Worm (Caenorhabditis elegans) whole organism, L1 larva: ENCODE measurements around the gene gadr-2.

Source experiments
- C04F5.9 ChIP-seq: sonication (generic microtip); optimal IDR thresholded peaks from 2 replicates; lab custom pipeline; 2016; ENCODE audit warnings: missing genetic modification characterization, missing compliant biosample characterization
- C16A3.4 ChIP-seq: fragments of 150-350 bp; optimal IDR thresholded peaks from 2 replicates; lab custom pipeline; 2014; ENCODE audit warnings: missing biosample characterization, missing genetic modification characterization
- C34B4.2 ChIP-seq: sonication (generic microtip); optimal IDR thresholded peaks from 2 replicates; lab custom pipeline; 2017; ENCODE audit warnings: mild to moderate bottlenecking, missing genetic modification characterization, missing compliant biosample characterization
- F16B12.6 ChIP-seq: fragments of 150-350 bp; optimal IDR thresholded peaks from 2 replicates; lab custom pipeline; 2014; ENCODE audit warnings: missing biosample characterization, missing genetic modification characterization
- Y116A8C.19 ChIP-seq: sonication (generic microtip); optimal IDR thresholded peaks from 2 replicates; lab custom pipeline; 2016; ENCODE audit warnings: missing compliant biosample characterization, missing genetic modification characterization, borderline replicate concordance
- aha-1 ChIP-seq: fragments of 150-350 bp; optimal IDR thresholded peaks from 2 replicates; lab custom pipeline; 2014; ENCODE audit warnings: missing biosample characterization, missing genetic modification characterization
- aly-2 ChIP-seq: fragments of 150-350 bp; optimal IDR thresholded peaks from 2 replicates; lab custom pipeline; 2014; ENCODE audit warnings: missing biosample characterization, missing genetic modification characterization
- blmp-1 ChIP-seq: fragments of 150-350 bp; optimal IDR thresholded peaks from 2 replicates; lab custom pipeline; 2014; ENCODE audit warnings: missing biosample characterization, missing genetic modification characterization
- ceh-82 ChIP-seq, 3 experiments: fragments of 150-350 bp in 1 of 3; sonication (generic microtip) in 2 of 3; optimal IDR thresholded peaks; 2 replicates each; lab custom pipeline; 2014 to 2017; ENCODE audit warnings: missing biosample characterization in 3 of 3, missing genetic modification characterization in 3 of 3
- ceh-90 ChIP-seq: sonication (generic microtip); optimal IDR thresholded peaks from 2 replicates; lab custom pipeline; 2016; ENCODE audit warnings: missing genetic modification characterization, missing compliant biosample characterization
- ces-1 ChIP-seq: fragments of 150-350 bp; optimal IDR thresholded peaks from 2 replicates; lab custom pipeline; 2014; ENCODE audit warnings: missing biosample characterization, missing genetic modification reagents, missing genetic modification characterization
- dpl-1 ChIP-seq, 3 experiments: fragments of 150-350 bp in 2 of 3; sonication (generic microtip) in 1 of 3; optimal IDR thresholded peaks; 2 replicates each; lab custom pipeline; 2014 to 2017; ENCODE audit warnings: missing biosample characterization in 3 of 3, missing genetic modification characterization in 3 of 3, missing genetic modification reagents in 3 of 3
- dsc-1 ChIP-seq: sonication (generic microtip); optimal IDR thresholded peaks from 2 replicates; lab custom pipeline; 2016; ENCODE audit warnings: mild to moderate bottlenecking, missing genetic modification characterization, missing compliant biosample characterization
- efl-1 ChIP-seq, 4 experiments: fragments of 150-350 bp; optimal IDR thresholded peaks in 3 of 4; peaks in 1 of 4; 1 replicate in 1 of 4; 2 replicates in 3 of 4; lab custom pipeline; 2014; ENCODE audit warnings: missing biosample characterization in 2 of 4, missing genetic modification characterization in 2 of 4, missing genetic modification reagents in 2 of 4
- egl-13 ChIP-seq: sonication (generic microtip); optimal IDR thresholded peaks from 2 replicates; lab custom pipeline; 2016; ENCODE audit warnings: missing genotype, missing genetic modification reagents, missing genetic modification characterization, missing compliant biosample characterization
- elt-2 ChIP-seq: sonication (generic microtip); optimal IDR thresholded peaks from 2 replicates; lab custom pipeline; 2016; ENCODE audit warnings: missing genetic modification characterization, mild to moderate bottlenecking, inconsistent platforms, missing compliant biosample characterization, missing genetic modification reagents
- ets-5 ChIP-seq: fragments of 200-800 bp; sonication (Bioruptor generic); IDR thresholded peaks from 2 replicates; pipeline ENCODE4 v1.3.6; 2022; ENCODE audit warnings: missing genetic modification characterization, missing compliant biosample characterization
- fkh-4 ChIP-seq: sonication (generic microtip); optimal IDR thresholded peaks from 2 replicates; lab custom pipeline; 2016; ENCODE audit warnings: missing compliant biosample characterization, missing genetic modification characterization, borderline replicate concordance
- fkh-8 ChIP-seq: sonication (generic microtip); optimal IDR thresholded peaks from 2 replicates; lab custom pipeline; 2016; ENCODE audit warnings: mild to moderate bottlenecking, missing genetic modification characterization, missing compliant biosample characterization
- fos-1 ChIP-seq: fragments of 150-350 bp; optimal IDR thresholded peaks from 2 replicates; lab custom pipeline; 2014; ENCODE audit warnings: missing biosample characterization, missing genetic modification characterization
- irx-1 ChIP-seq: sonication (generic microtip); optimal IDR thresholded peaks from 2 replicates; lab custom pipeline; 2016; ENCODE audit warnings: missing genetic modification characterization, missing compliant biosample characterization
- jun-1 ChIP-seq: fragments of 150-350 bp; optimal IDR thresholded peaks from 2 replicates; lab custom pipeline; 2014; ENCODE audit warnings: missing biosample characterization, missing genetic modification reagents, missing genetic modification characterization
- lin-13 ChIP-seq: fragments of 150-350 bp; optimal IDR thresholded peaks from 2 replicates; lab custom pipeline; 2014; ENCODE audit warnings: missing biosample characterization, missing genetic modification reagents, missing genetic modification characterization
- lin-14 ChIP-seq: fragments of 200-800 bp; sonication (Bioruptor generic); optimal IDR thresholded peaks from 2 replicates; lab custom pipeline; 2018; ENCODE audit warnings: mild to moderate bottlenecking, missing genetic modification characterization, moderate library complexity, missing compliant biosample characterization
- lin-15B ChIP-seq: fragments of 150-350 bp; sonication (generic microtip); optimal IDR thresholded peaks from 3 replicates; lab custom pipeline; 2014; ENCODE audit warnings: missing biosample characterization, missing genetic modification characterization
- lin-35 ChIP-seq, 2 experiments: fragments of 150-350 bp; optimal IDR thresholded peaks; 2 replicates each; lab custom pipeline; 2014; ENCODE audit warnings: missing biosample characterization in 2 of 2, missing genetic modification characterization in 2 of 2, missing genetic modification reagents in 2 of 2
- lin-39 ChIP-seq: fragments of 150-350 bp; optimal IDR thresholded peaks from 2 replicates; lab custom pipeline; 2014; ENCODE audit warnings: missing biosample characterization, missing genetic modification reagents, missing genetic modification characterization
- lsy-2 ChIP-seq, 2 experiments: fragments of 150-350 bp; optimal IDR thresholded peaks; 2 replicates each; lab custom pipeline; 2014; ENCODE audit warnings: missing biosample characterization in 2 of 2, missing genetic modification characterization in 2 of 2
- mab-9 ChIP-seq: fragments of 200-800 bp; sonication (Bioruptor generic); IDR thresholded peaks from 2 replicates; pipeline ENCODE4 v1.3.6; 2022; ENCODE audit warnings: missing genetic modification reagents, missing genetic modification characterization, missing compliant biosample characterization
- mdl-1 ChIP-seq, 2 experiments: fragments of 150-350 bp; optimal IDR thresholded peaks; 2 replicates each; lab custom pipeline; 2014 to 2017; ENCODE audit warnings: missing biosample characterization in 2 of 2, missing genetic modification characterization in 2 of 2, inconsistent platforms in 1 of 2
- nhr-11 ChIP-seq: fragments of 150-350 bp; optimal IDR thresholded peaks from 2 replicates; lab custom pipeline; 2014; ENCODE audit warnings: missing biosample characterization, missing genetic modification characterization
- nhr-12 ChIP-seq: sonication (generic microtip); optimal IDR thresholded peaks from 2 replicates; lab custom pipeline; 2017; ENCODE audit warnings: missing biosample characterization, missing genetic modification characterization
- nhr-237 ChIP-seq: fragments of 150-350 bp; optimal IDR thresholded peaks from 2 replicates; lab custom pipeline; 2014; ENCODE audit warnings: missing biosample characterization, missing genetic modification characterization
- nhr-71 ChIP-seq: sonication (generic microtip); optimal IDR thresholded peaks from 2 replicates; lab custom pipeline; 2016; ENCODE audit warnings: mild to moderate bottlenecking, missing genetic modification characterization, moderate library complexity, missing compliant biosample characterization
- pag-3 ChIP-seq: sonication (generic microtip); optimal IDR thresholded peaks from 2 replicates; lab custom pipeline; 2017; ENCODE audit warnings: missing genetic modification characterization, mild to moderate bottlenecking, missing compliant biosample characterization, antibody characterized with exemption, borderline replicate concordance; ENCODE audit not compliant: insufficient read depth
- pqm-1 ChIP-seq: sonication (generic microtip); optimal IDR thresholded peaks from 3 replicates; lab custom pipeline; 2017; ENCODE audit warnings: missing biosample characterization, missing genetic modification characterization
- rnt-1 ChIP-seq: sonication (generic microtip); optimal IDR thresholded peaks from 2 replicates; lab custom pipeline; 2016; ENCODE audit warnings: mild to moderate bottlenecking, missing genetic modification characterization, moderate library complexity, missing compliant biosample characterization
- skn-1 ChIP-seq: fragments of 150-350 bp; optimal IDR thresholded peaks from 2 replicates; lab custom pipeline; 2014; ENCODE audit warnings: missing biosample characterization, missing genetic modification characterization
- snu-23 ChIP-seq: sonication (generic microtip); optimal IDR thresholded peaks from 2 replicates; lab custom pipeline; 2016; ENCODE audit warnings: missing genetic modification characterization, missing compliant biosample characterization
- sox-4 ChIP-seq: sonication (generic microtip); optimal IDR thresholded peaks from 2 replicates; lab custom pipeline; 2016; ENCODE audit warnings: missing genetic modification characterization, missing compliant biosample characterization
- sptf-1 ChIP-seq: fragments of 150-350 bp; optimal IDR thresholded peaks from 2 replicates; lab custom pipeline; 2014; ENCODE audit warnings: missing biosample characterization, missing genetic modification characterization
- sup-37 ChIP-seq: fragments of 200-800 bp; sonication (Bioruptor generic); optimal IDR thresholded peaks from 2 replicates; lab custom pipeline; 2018; ENCODE audit warnings: mild to moderate bottlenecking, missing genetic modification characterization, missing compliant biosample characterization
- swsn-7 ChIP-seq: sonication (generic microtip); optimal IDR thresholded peaks from 2 replicates; lab custom pipeline; 2016; ENCODE audit warnings: missing genetic modification characterization, missing compliant biosample characterization
- unc-130 ChIP-seq: fragments of 150-350 bp; optimal IDR thresholded peaks from 2 replicates; lab custom pipeline; 2017; ENCODE audit warnings: missing biosample characterization, missing genetic modification characterization, inconsistent platforms
- unc-62 ChIP-seq: fragments of 150-350 bp; optimal IDR thresholded peaks from 2 replicates; lab custom pipeline; 2014; ENCODE audit warnings: missing biosample characterization, missing genetic modification reagents, missing genetic modification characterization
- unc-86 ChIP-seq: sonication (generic microtip); optimal IDR thresholded peaks from 2 replicates; lab custom pipeline; 2016; ENCODE audit warnings: missing genetic modification characterization, missing compliant biosample characterization
- vab-15 ChIP-seq: sonication (generic microtip); optimal IDR thresholded peaks from 2 replicates; lab custom pipeline; 2017; ENCODE audit warnings: missing genotype, mild to moderate bottlenecking, missing genetic modification characterization, missing compliant biosample characterization
- xbp-1 ChIP-seq: sonication (generic microtip); optimal IDR thresholded peaks from 2 replicates; lab custom pipeline; 2016; ENCODE audit warnings: missing genetic modification characterization, missing compliant biosample characterization
- ztf-11 ChIP-seq, 2 experiments: sonication (generic microtip); optimal IDR thresholded peaks; 2 replicates each; lab custom pipeline; 2016 to 2017; ENCODE audit warnings: missing genetic modification characterization in 2 of 2, missing biosample characterization in 1 of 2, missing compliant biosample characterization in 1 of 2

The gadr-2 gene

ce11 chrIV:9445407-9445806 is 39.5 kb downstream of the gadr-2 start, which contains the start of gene hsp-12.3:
Gene hsp-12.3 (minus strand): TSS chrIV:9445507.
- TF ChIP-seq aly-2 (tag; lab: Kevin White, UChicago) (no peak), lin-14 (no peak), efl-1 (optimal IDR thresholded peaks at IDR 0.05; lab: Kevin White, UChicago) (no peak), efl-1 (GFP tag; optimal IDR thresholded peaks at IDR 0.05 in 1 of 2; lab: Kevin White, UChicago) (no peak)

- peak; percentile 22 for TF ChIP-seq aha-1 (tag; lab: Kevin White, UChicago)
- peak; percentile 61 for TF ChIP-seq C04F5.9 (tag; lab: Kevin White, UChicago)
- peak; percentile 83 to 88 for TF ChIP-seq lin-35 (GFP tag; optimal IDR thresholded peaks at IDR 0.05; lab: Kevin White, UChicago)
- no peak for TF ChIP-seq ceh-90
- peak; percentile 63 for TF ChIP-seq lin-15B (tag; lab: Kevin White, UChicago)
- TF ChIP-seq nhr-71 = peak; percentile 97
- TF ChIP-seq mab-9 (GFP tag; lab: Robert Waterston, UW) = peak; percentile 88
- no peak for TF ChIP-seq Y116A8C.19
- TF ChIP-seq skn-1 (tag; lab: Kevin White, UChicago) = peak; percentile 78
- peak; percentile 97 for TF ChIP-seq snu-23
- peak; percentile 87 for TF ChIP-seq nhr-237 (tag; lab: Kevin White, UChicago)
- no peak for TF ChIP-seq pqm-1
- peak; percentile 93 for TF ChIP-seq irx-1
- peak; percentile 94 for TF ChIP-seq fkh-8 (tag; lab: Kevin White, UChicago)
- TF ChIP-seq swsn-7 (tag; lab: Kevin White, UChicago) = peak; percentile 96
- peak; percentile 95 for TF ChIP-seq jun-1 (tag; lab: Kevin White, UChicago)
- TF ChIP-seq pag-3 = no peak
- peak; percentile 89 for TF ChIP-seq fos-1 (tag; lab: Kevin White, UChicago)
- peak; percentile 51 for TF ChIP-seq F16B12.6 (tag; lab: Kevin White, UChicago)
- TF ChIP-seq vab-15 (tag; lab: Kevin White, UChicago) = peak; percentile 48
- peak; percentile 46 for TF ChIP-seq sup-37 (GFP tag; lab: Kevin White, UChicago)
- TF ChIP-seq C16A3.4 (tag; lab: Kevin White, UChicago) = peak; percentile 92
- TF ChIP-seq ces-1 (GFP tag; lab: Kevin White, UChicago) = no peak
- no peak for TF ChIP-seq nhr-12 (tag; lab: Kevin White, UChicago)
- peak; percentile 87 to 90 for TF ChIP-seq lsy-2 (tag; optimal IDR thresholded peaks at IDR 0.05; lab: Kevin White, UChicago)
- TF ChIP-seq unc-130 (tag; lab: Kevin White, UChicago) = peak; percentile 76
- no peak for TF ChIP-seq C34B4.2 (tag; lab: Kevin White, UChicago)
- TF ChIP-seq sox-4 (tag; lab: Kevin White, UChicago) = peak; percentile 80
- TF ChIP-seq nhr-11 (tag; lab: Kevin White, UChicago) = peak; percentile 50
- peak; percentile 93 for TF ChIP-seq aly-2 (tag; lab: Kevin White, UChicago)
- TF ChIP-seq dsc-1 (tag; lab: Kevin White, UChicago) = peak; percentile 95
- peak in 1 of 2 experiments; percentile 91 for TF ChIP-seq mdl-1 (tag; optimal IDR thresholded peaks at IDR 0.05; lab: Kevin White, UChicago)
- TF ChIP-seq efl-1 (optimal IDR thresholded peaks at IDR 0.05; lab: Kevin White, UChicago) = peak; percentile 83 to 84
- TF ChIP-seq efl-1 (GFP tag; optimal IDR thresholded peaks at IDR 0.05 in 1 of 2; lab: Kevin White, UChicago) = peak; percentile 70 to 97
- peak; percentile 74 to 87 (median 85) for TF ChIP-seq ceh-82 (tag; optimal IDR thresholded peaks at IDR 0.05; lab: Kevin White, UChicago)
- TF ChIP-seq unc-86 = peak; percentile 93
- peak; percentile 93 for TF ChIP-seq egl-13 (tag; lab: Kevin White, UChicago)
- peak; percentile 94 for TF ChIP-seq rnt-1
- peak; percentile 96 for TF ChIP-seq xbp-1
- TF ChIP-seq elt-2 (tag; lab: Kevin White, UChicago) = peak; percentile 84
- TF ChIP-seq blmp-1 = peak; percentile 62
- peak in 1 of 2 experiments; percentile 89 for TF ChIP-seq ztf-11 (tag; optimal IDR thresholded peaks at IDR 0.05; lab: Kevin White, UChicago)
- TF ChIP-seq fkh-4 (tag; lab: Kevin White, UChicago) = peak; percentile 52
- no peak for TF ChIP-seq ets-5 (GFP tag; lab: Robert Waterston, UW)
- TF ChIP-seq lin-39 (tag; lab: Kevin White, UChicago) = peak; percentile 86
- no peak for TF ChIP-seq sptf-1 (tag; lab: Kevin White, UChicago)
- TF ChIP-seq unc-62 = peak; percentile 40
- peak; percentile 91 for TF ChIP-seq lin-13 (GFP tag; lab: Kevin White, UChicago)
- peak; percentile 56 to 78 (median 70) for TF ChIP-seq dpl-1 (GFP tag; optimal IDR thresholded peaks at IDR 0.05; lab: Kevin White, UChicago)
These were observed 40.4 kb downstream of the gadr-2 start for ce11 chrIV:9444417-9445026.
